Worm (Caenorhabditis elegans): Measurements from ENCODE around the gene nhr-118.
A peak's percentile ranks its signal among the peaks of the same experiment; 100 is the strongest.

The nhr-118 gene

DNA sequence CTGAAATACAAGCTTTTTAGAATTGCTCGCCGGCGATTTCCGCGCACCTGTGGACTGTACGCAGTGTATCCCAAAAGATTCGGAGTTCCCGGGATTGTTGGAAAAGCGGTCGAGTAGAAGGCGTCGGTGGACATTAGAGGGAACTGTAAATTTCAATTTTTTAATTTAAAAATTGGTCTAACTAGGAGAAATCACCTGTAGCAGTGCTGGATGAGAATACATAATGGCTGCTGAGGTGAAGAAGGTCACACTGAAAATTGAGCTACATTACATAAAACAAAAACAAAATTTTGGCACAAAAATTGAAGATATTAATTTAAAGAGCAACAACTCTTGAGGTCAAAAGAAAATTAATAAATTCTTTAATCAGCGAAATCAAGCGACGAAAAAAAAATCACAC is 33.0 kb upstream of the nhr-118 start, which contains the start of gene neg-1:
Gene neg-1 (minus strand): TSS at position 250 of the 400 bp plus-strand sequence.
- TF ChIP-seq ceh-44 (GFP tag; IDR thresholded peaks at IDR 0.05) (no peak), unc-62 (GFP tag; optimal IDR thresholded peaks at IDR 0.05 in 1 of 2) (peak in 1 of 2 experiments; percentile 44), unc-62 (tag; optimal IDR thresholded peaks at IDR 0.05) (no peak)

DNA sequence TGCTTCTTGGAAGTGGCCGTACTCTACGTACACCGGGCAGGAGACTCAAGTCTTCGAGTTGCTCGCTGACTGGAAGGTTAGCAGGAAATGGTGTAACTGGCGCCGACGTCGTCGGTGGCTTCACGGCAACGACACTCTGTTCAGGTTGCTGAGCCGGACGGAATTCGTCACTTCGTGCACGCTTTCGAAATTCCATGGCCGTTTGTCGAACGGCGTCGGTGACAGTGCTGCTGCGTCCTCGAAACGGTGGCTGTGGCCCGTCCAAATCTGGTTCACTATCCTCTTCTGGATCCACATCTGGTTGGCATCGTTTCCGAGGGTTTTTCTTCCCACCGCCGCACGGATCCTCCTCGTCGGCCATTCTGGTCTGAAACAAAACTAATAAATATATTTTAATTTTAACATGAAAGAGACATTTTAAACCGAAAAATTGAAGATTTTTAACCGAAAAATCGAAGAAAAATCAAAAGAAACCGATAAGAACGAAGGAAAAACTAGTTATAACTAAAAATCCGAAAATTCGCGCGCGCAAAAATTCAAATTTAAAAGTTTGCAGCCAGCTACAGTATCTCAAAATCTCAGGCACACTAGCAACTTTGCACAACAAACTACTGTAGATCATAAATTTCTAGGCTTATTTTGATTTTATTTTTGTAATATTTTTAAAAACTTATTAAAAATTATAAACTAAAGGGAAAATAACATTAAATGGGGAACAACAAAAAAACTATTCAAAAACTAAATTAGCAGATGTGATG is 31.6 kb upstream of the nhr-118 start, which contains the start of gene F32D1.7:
Gene F32D1.7 (minus strand): TSS at position 367 of the 758 bp plus-strand sequence.
- TF ChIP-seq F49E8.2 (tag; optimal IDR thresholded peaks at IDR 0.05; ENCODE audit: borderline replicate concordance) (peak; percentile 13), Y48G9A.11 (GFP tag; IDR thresholded peaks at IDR 0.05) (peak; percentile 27; the same call in 1 of the 2 replicates), lin-38 (GFP tag; IDR thresholded peaks at IDR 0.05) (peak; percentile 56), ztf-7 (tag; optimal IDR thresholded peaks at IDR 0.05) (no peak), aha-1 (tag) (peak; percentile 22), set-16 (GFP tag; IDR thresholded peaks at IDR 0.05) (peak; percentile 53; the same call in 1 of the 2 replicates), unc-62 (GFP tag; optimal IDR thresholded peaks at IDR 0.05 in 1 of 2) (peak in 1 of 2 experiments; percentile 32), unc-62 (tag; optimal IDR thresholded peaks at IDR 0.05) (no peak), dmd-8 (GFP tag; IDR thresholded peaks at IDR 0.05) (no peak), unc-130 (GFP tag; optimal IDR thresholded peaks at IDR 0.05) (peak; percentile 51), F44E2.7 (GFP tag; IDR thresholded peaks at IDR 0.05) (no peak)

DNA sequence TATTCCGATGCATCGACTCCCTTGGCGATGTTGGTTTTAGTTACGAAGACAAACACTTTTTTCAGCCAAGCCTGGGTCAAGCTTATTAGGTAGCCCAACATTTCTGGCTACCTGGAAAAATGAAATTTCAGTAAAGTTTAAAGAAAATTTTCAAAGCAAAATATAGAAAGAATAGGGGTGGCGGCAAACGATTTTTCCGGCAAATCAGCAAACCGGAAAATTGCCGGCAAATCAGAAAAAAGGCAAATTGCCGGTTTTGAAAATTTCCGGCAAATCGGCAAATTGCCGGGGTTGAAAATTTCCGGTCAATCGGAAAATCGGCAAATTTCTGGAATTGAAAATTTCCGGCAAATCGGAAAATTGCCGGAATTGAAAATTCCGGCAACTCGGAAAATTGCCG is 30.0 kb upstream of the nhr-118 start, which contains the start of gene F32D1.8:
Gene F32D1.8 (minus strand): TSS at position 101 of the 400 bp plus-strand sequence.
- TF ChIP-seq madf-9 (GFP tag; conservative IDR thresholded peaks at IDR 0.05) (no peak), aha-1 (tag) (peak; percentile 69)

DNA sequence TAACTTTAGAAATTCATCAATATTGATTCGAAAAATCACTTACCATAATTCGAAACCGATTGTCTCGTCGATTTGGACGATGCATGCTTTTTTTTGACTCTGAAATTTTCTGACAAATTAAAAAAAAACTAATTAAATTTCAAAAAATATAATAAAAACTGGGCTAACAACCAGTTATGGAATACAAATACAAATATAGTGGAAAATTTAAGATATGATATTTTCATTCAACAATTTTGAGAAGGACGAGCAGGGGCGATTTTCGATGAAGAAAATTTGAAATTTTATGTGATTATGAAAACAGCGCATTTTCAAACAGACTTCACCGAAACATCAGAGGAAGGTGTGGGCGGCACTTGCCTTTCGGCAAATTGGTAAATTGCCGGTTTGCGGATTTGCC is 25.3 kb upstream of the nhr-118 start, which contains the start of gene F13A2.1:
Gene F13A2.1 (minus strand): TSS at position 101 of the 400 bp plus-strand sequence.
- no peak for TF ChIP-seq jun-1 (tag; optimal IDR thresholded peaks at IDR 0.05)
- no peak for TF ChIP-seq lim-7 (GFP tag; IDR thresholded peaks at IDR 0.05)
- TF ChIP-seq aha-1 (tag): no peak
- TF ChIP-seq lin-39 (tag; optimal IDR thresholded peaks at IDR 0.05): no peak

DNA sequence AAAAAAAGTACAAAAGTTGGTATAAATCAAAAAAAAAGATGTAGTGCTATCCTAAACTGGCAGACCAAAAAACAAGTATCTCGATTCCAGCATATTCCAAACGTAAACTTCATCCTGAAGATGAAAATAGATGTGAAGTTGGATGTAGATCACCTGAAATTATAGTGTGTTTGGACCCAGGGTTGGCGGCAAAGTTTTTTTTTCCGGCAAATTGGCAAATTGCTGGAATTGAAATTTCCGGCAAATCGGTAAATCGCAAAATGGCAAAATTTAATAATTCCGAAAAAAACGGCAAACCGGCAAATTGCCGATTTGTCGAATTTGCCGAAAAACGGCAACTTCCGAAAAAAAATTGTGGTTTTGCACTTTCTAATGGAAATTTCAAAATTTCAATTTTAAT is 23.1 kb upstream of the nhr-118 start, which contains the start of gene F13A2.2:
Gene F13A2.2 (minus strand): TSS at position 101 of the 400 bp plus-strand sequence.
- TF ChIP-seq nhr-42 (GFP tag; IDR thresholded peaks at IDR 0.05) (no peak), egl-43 (GFP tag; IDR thresholded peaks at IDR 0.05) (no peak), dmd-8 (GFP tag; IDR thresholded peaks at IDR 0.05) (no peak), daf-16 (GFP tag; optimal IDR thresholded peaks at IDR 0.05) (no peak), daf-16 (tag; optimal IDR thresholded peaks at IDR 0.05) (no peak), nhr-25 (tag; optimal IDR thresholded peaks at IDR 0.05; ENCODE audit: borderline replicate concordance, insufficient read depth) (no peak), unc-62 (GFP tag; optimal IDR thresholded peaks at IDR 0.05 in 1 of 2) (no peak), unc-62 (tag; optimal IDR thresholded peaks at IDR 0.05) (no peak), Y75B8A.6 (GFP tag; IDR thresholded peaks at IDR 0.05) (no peak), php-3 (GFP tag; IDR thresholded peaks at IDR 0.05) (no peak), saeg-2 (GFP tag; IDR thresholded peaks at IDR 0.05) (no peak), ceh-82 (tag; optimal IDR thresholded peaks at IDR 0.05) (no peak), ZK546.5 (tag; optimal IDR thresholded peaks at IDR 0.05) (no peak), snpc-4 (tag; optimal IDR thresholded peaks at IDR 0.05) (no peak), fos-1 (tag; optimal IDR thresholded peaks at IDR 0.05) (no peak), dmd-6 (GFP tag; IDR thresholded peaks at IDR 0.05) (no peak), ctbp-1 (GFP tag; IDR thresholded peaks at IDR 0.05) (no peak), pqm-1 (tag; optimal IDR thresholded peaks at IDR 0.05) (no peak), Y5F2A.4 (GFP tag; optimal IDR thresholded peaks at IDR 0.05) (no peak)

Measured in whole organism, L4 larva.